Worm (Caenorhabditis elegans): ENCODE data around the gene F57A10.2.
A peak's percentile ranks its signal among the peaks of the same experiment; 100 is the strongest.

Gene F57A10.2

DNA sequence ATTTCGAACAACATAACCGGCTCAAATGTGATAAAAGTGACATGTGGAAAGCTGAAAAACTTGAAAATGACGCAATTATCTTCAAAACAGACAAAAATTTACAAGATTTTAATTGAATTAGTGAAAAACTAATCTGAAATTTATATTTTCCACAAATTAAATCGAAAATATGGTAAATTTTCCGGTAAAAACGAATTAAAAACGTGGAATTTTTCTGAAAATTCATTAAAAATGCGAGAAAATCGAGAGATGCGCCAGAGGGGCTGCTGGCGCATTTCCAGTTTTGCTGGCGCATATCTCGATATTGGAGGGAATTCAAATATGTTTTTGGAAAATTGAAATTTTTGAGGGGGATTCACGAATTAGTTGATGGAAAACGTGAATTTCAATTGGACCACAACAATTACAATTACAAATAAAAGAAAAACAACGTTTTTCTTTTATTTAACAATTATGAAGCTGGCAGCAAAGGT lies at the start of gene F57A10.2, which contains the start of gene haf-3:
F57A10.2 (plus strand) TSS at position 454 of the 473 bp plus-strand sequence.
haf-3 (minus strand) TSS at position 51 of the 473 bp plus-strand sequence.
- TF ChIP-seq nhr-237 (tag; optimal IDR thresholded peaks at IDR 0.05) (peak; percentile 50), ceh-63 (GFP tag; optimal IDR thresholded peaks at IDR 0.05) (no peak), zip-4 (GFP tag; optimal IDR thresholded peaks at IDR 0.05) (peak; percentile 85), snpc-4 (tag; optimal IDR thresholded peaks at IDR 0.05) (peak; percentile 92), isw-1 (GFP tag; IDR thresholded peaks at IDR 0.05) (peak; percentile 91), fkh-4 (tag; optimal IDR thresholded peaks at IDR 0.05; ENCODE audit: borderline replicate concordance) (peak; percentile 72), sox-4 (tag; optimal IDR thresholded peaks at IDR 0.05) (peak; percentile 87), efl-1 (optimal IDR thresholded peaks at IDR 0.05) (peak; percentile 97 to 99), efl-1 (GFP tag; optimal IDR thresholded peaks at IDR 0.05 in 1 of 2) (peak; percentile 99 to 100), nhr-12 (tag; optimal IDR thresholded peaks at IDR 0.05) (no peak), xbp-1 (tag; optimal IDR thresholded peaks at IDR 0.05) (peak; percentile 95), lir-3 (tag; optimal IDR thresholded peaks at IDR 0.05; ENCODE audit: poor library complexity) (peak; percentile 76), skn-1 (tag; optimal IDR thresholded peaks at IDR 0.05) (peak; percentile 91), nhr-76 (tag; optimal IDR thresholded peaks at IDR 0.05) (no peak), mab-9 (GFP tag; IDR thresholded peaks at IDR 0.05) (peak; percentile 85), hlh-17 (GFP tag; optimal IDR thresholded peaks at IDR 0.05; ENCODE audit: borderline replicate concordance) (no peak), ceh-8 (GFP tag; optimal IDR thresholded peaks at IDR 0.05) (peak; percentile 86), fkh-10 (GFP tag; optimal IDR thresholded peaks at IDR 0.05) (peak; percentile 75), hlh-4 (tag; optimal IDR thresholded peaks at IDR 0.05) (no peak), nhr-84 (tag; optimal IDR thresholded peaks at IDR 0.05) (no peak), C04F5.9 (tag; optimal IDR thresholded peaks at IDR 0.05) (peak; percentile 66), pax-3 (tag; optimal IDR thresholded peaks at IDR 0.05) (peak; percentile 80), unc-30 (tag; optimal IDR thresholded peaks at IDR 0.05) (no peak), sptf-1 (tag; optimal IDR thresholded peaks at IDR 0.05) (no peak), elt-3 (tag; optimal IDR thresholded peaks at IDR 0.05) (peak in 5 of 6 experiments; percentile 25 to 90 (median 45)), ztf-4 (tag; optimal IDR thresholded peaks at IDR 0.05) (peak; percentile 70), aha-1 (tag; optimal IDR thresholded peaks at IDR 0.05) (peak; percentile 54), nhr-28 (tag; optimal IDR thresholded peaks at IDR 0.05) (peak; percentile 39), blmp-1 (tag; optimal IDR thresholded peaks at IDR 0.05) (peak; percentile 79), fos-1 (tag; optimal IDR thresholded peaks at IDR 0.05) (peak; percentile 82), tlp-1 (tag; optimal IDR thresholded peaks at IDR 0.05) (no peak), zag-1 (tag; optimal IDR thresholded peaks at IDR 0.05) (peak; percentile 58), nhr-90 (tag; optimal IDR thresholded peaks at IDR 0.05; ENCODE audit: poor library complexity) (peak; percentile 96), elt-2 (tag; optimal IDR thresholded peaks at IDR 0.05) (peak; percentile 80), mep-1 (tag; optimal IDR thresholded peaks at IDR 0.05) (peak; percentile 98), nhr-85 (tag) (peak; percentile 98), ces-1 (GFP tag; optimal IDR thresholded peaks at IDR 0.05) (no peak), F16B12.6 (tag; optimal IDR thresholded peaks at IDR 0.05) (peak; percentile 66), irx-1 (tag; optimal IDR thresholded peaks at IDR 0.05) (peak; percentile 92), ceh-82 (tag; optimal IDR thresholded peaks at IDR 0.05) (peak; percentile 96 to 97 (median 97)), fkh-8 (tag; optimal IDR thresholded peaks at IDR 0.05) (peak; percentile 92), alr-1 (tag; optimal IDR thresholded peaks at IDR 0.05; ENCODE audit: borderline replicate concordance) (no peak), nhr-11 (tag; optimal IDR thresholded peaks at IDR 0.05) (peak; percentile 90), unc-98 (GFP tag; IDR thresholded peaks at IDR 0.05) (no peak), aly-2 (tag; optimal IDR thresholded peaks at IDR 0.05) (peak; percentile 87), grh-1 (GFP tag; IDR thresholded peaks at IDR 0.05) (peak; percentile 93), ztf-11 (tag; optimal IDR thresholded peaks at IDR 0.05) (peak; percentile 4 to 83), nhr-77 (tag; optimal IDR thresholded peaks at IDR 0.05) (peak; percentile 82), lin-35 (GFP tag; optimal IDR thresholded peaks at IDR 0.05) (peak; percentile 99), mef-2 (tag; optimal IDR thresholded peaks at IDR 0.05) (peak; percentile 45), nhr-71 (tag; optimal IDR thresholded peaks at IDR 0.05) (peak; percentile 96), unc-62 (GFP tag; optimal IDR thresholded peaks at IDR 0.05) (no peak), egl-27 (tag; optimal IDR thresholded peaks at IDR 0.05) (peak; percentile 9 to 69)

All from whole organism, L1 larva.